Worm (Caenorhabditis elegans) whole organism, L4 larva: ENCODE measurements around the gene M110.10.
A peak's percentile ranks its signal among the peaks of the same experiment; 100 is the strongest.

Experiments
- D1046.2 ChIP-seq: fragments of 200-800 bp; sonication (Bioruptor generic); IDR thresholded peaks from 2 replicates; pipeline ENCODE4 v1.3.6; 2022; ENCODE audit warnings: missing genetic modification characterization, missing compliant biosample characterization
- F10B5.3 ChIP-seq: sonication (generic microtip); optimal IDR thresholded peaks from 2 replicates; lab custom pipeline; 2016; ENCODE audit warnings: mild to moderate bottlenecking, missing genetic modification characterization, missing compliant biosample characterization
- F44E2.7 ChIP-seq: fragments of 200-800 bp; sonication (Bioruptor generic); IDR thresholded peaks from 2 replicates; pipeline ENCODE4 v2.1.2; 2022; ENCODE audit warnings: missing genetic modification characterization, missing compliant biosample characterization
- F49E8.2 ChIP-seq: sonication (generic microtip); optimal IDR thresholded peaks from 2 replicates; lab custom pipeline; 2016; ENCODE audit warnings: missing compliant biosample characterization, mild to moderate bottlenecking, missing genetic modification characterization, borderline replicate concordance
- T20F7.1 ChIP-seq: fragments of 200-800 bp; sonication (Bioruptor generic); optimal IDR thresholded peaks from 2 replicates; lab custom pipeline; 2018; ENCODE audit warnings: mild to moderate bottlenecking, missing genetic modification characterization, missing compliant biosample characterization
- ZK337.2 ChIP-seq: fragments of 200-800 bp; sonication (Bioruptor generic); IDR thresholded peaks from 2 replicates; pipeline ENCODE4 v1.3.6; 2022; ENCODE audit warnings: missing genetic modification reagents, missing genetic modification characterization, missing compliant biosample characterization
- aly-2 ChIP-seq: sonication (generic microtip); optimal IDR thresholded peaks from 2 replicates; lab custom pipeline; 2018; ENCODE audit warnings: missing biosample characterization, missing genetic modification characterization
- ama-1 ChIP-seq: fragments of 150-350 bp; optimal IDR thresholded peaks from 2 replicates; lab custom pipeline; 2014; ENCODE audit warnings: inconsistent platforms, mixed read lengths
- arid-1 ChIP-seq: fragments of 200-800 bp; sonication (Bioruptor generic); conservative IDR thresholded peaks from 2 replicates; pipeline ENCODE4 v1.3.6; 2022; ENCODE audit warnings: missing genetic modification reagents, missing genetic modification characterization, missing compliant biosample characterization
- attf-4 ChIP-seq: sonication (generic microtip); optimal IDR thresholded peaks from 3 replicates; lab custom pipeline; 2017; ENCODE audit warnings: missing biosample characterization, missing genetic modification characterization
- ceh-20 ChIP-seq: fragments of 200-800 bp; sonication (Bioruptor generic); IDR thresholded peaks from 2 replicates; pipeline ENCODE4 v1.3.6; 2022; ENCODE audit warnings: missing genetic modification reagents, missing genetic modification characterization, missing compliant biosample characterization
- ceh-32 ChIP-seq: sonication (generic microtip); optimal IDR thresholded peaks from 2 replicates; lab custom pipeline; 2016; ENCODE audit warnings: mild to moderate bottlenecking, missing genetic modification characterization, missing compliant biosample characterization; ENCODE audit not compliant: poor library complexity
- ceh-62 ChIP-seq: sonication (generic microtip); optimal IDR thresholded peaks from 2 replicates; lab custom pipeline; 2017; ENCODE audit warnings: missing biosample characterization, missing genetic modification characterization
- cey-2 ChIP-seq: sonication (generic microtip); optimal IDR thresholded peaks from 3 replicates; lab custom pipeline; 2017; ENCODE audit warnings: missing genetic modification characterization, mild to moderate bottlenecking, missing compliant biosample characterization, antibody characterized with exemption, borderline replicate concordance; ENCODE audit not compliant: insufficient read depth
- ctbp-1 ChIP-seq: fragments of 200-800 bp; sonication (Bioruptor generic); IDR thresholded peaks from 2 replicates; pipeline ENCODE4 v1.3.6; 2022; ENCODE audit warnings: missing genetic modification reagents, missing genetic modification characterization, missing compliant biosample characterization
- daf-16 ChIP-seq, 3 experiments: sonication (generic microtip); optimal IDR thresholded peaks; 2 replicates each; lab custom pipeline; 2016 to 2017; ENCODE audit warnings: missing genetic modification characterization in 3 of 3, missing genetic modification reagents in 3 of 3, mild to moderate bottlenecking in 2 of 3, missing compliant biosample characterization in 2 of 3, missing biosample characterization in 1 of 3, moderate library complexity in 1 of 3
- daf-19 ChIP-seq: fragments of 200-800 bp; sonication (Bioruptor generic); conservative IDR thresholded peaks from 2 replicates; pipeline ENCODE4 v1.3.6; 2022; ENCODE audit warnings: missing genetic modification characterization, missing compliant biosample characterization
- daf-8 ChIP-seq: fragments of 200-800 bp; sonication (Bioruptor generic); IDR thresholded peaks from 2 replicates; pipeline ENCODE4 v1.3.6; 2022; ENCODE audit warnings: missing genetic modification characterization, missing compliant biosample characterization
- dmd-6 ChIP-seq: fragments of 200-800 bp; sonication (Bioruptor generic); IDR thresholded peaks from 2 replicates; pipeline ENCODE4 v1.3.6; 2022; ENCODE audit warnings: missing genetic modification reagents, missing genetic modification characterization, missing compliant biosample characterization
- dmd-8 ChIP-seq: fragments of 200-800 bp; sonication (Bioruptor generic); IDR thresholded peaks from 2 replicates; pipeline ENCODE4 v1.3.6; 2022; ENCODE audit warnings: missing genetic modification characterization, missing compliant biosample characterization
- dmd-9 ChIP-seq: fragments of 200-800 bp; sonication (Bioruptor generic); IDR thresholded peaks from 2 replicates; pipeline ENCODE4 v1.3.6; 2022; ENCODE audit warnings: missing genetic modification reagents, missing genetic modification characterization, missing compliant biosample characterization
- dpl-1 ChIP-seq: fragments of 150-350 bp; optimal IDR thresholded peaks from 2 replicates; lab custom pipeline; 2014; ENCODE audit warnings: missing biosample characterization, missing genetic modification reagents, missing genetic modification characterization
- duxl-1 ChIP-seq: sonication (generic microtip); optimal IDR thresholded peaks from 2 replicates; lab custom pipeline; 2016; ENCODE audit warnings: mild to moderate bottlenecking, missing genetic modification characterization, moderate library complexity, missing compliant biosample characterization; ENCODE audit not compliant: poor library complexity
- egl-43 ChIP-seq: fragments of 200-800 bp; sonication (Bioruptor generic); IDR thresholded peaks from 2 replicates; pipeline ENCODE4 v1.3.6; 2022; ENCODE audit warnings: missing genetic modification reagents, missing genetic modification characterization, missing compliant biosample characterization
- gei-8 ChIP-seq: fragments of 200-800 bp; sonication (Bioruptor generic); optimal IDR thresholded peaks from 2 replicates; lab custom pipeline; 2018; ENCODE audit warnings: mild to moderate bottlenecking, missing genetic modification characterization, missing compliant biosample characterization
- hif-1 ChIP-seq, 2 experiments: sonication (generic microtip); optimal IDR thresholded peaks; 2 replicates each; lab custom pipeline; 2016 to 2017; ENCODE audit warnings: missing compliant biosample characterization in 2 of 2, missing genetic modification characterization in 2 of 2, missing genetic modification reagents in 2 of 2, missing genotype in 2 of 2, mild to moderate bottlenecking in 1 of 2
- hlh-11 ChIP-seq: fragments of 200-800 bp; sonication (Bioruptor generic); optimal IDR thresholded peaks from 2 replicates; lab custom pipeline; 2018; ENCODE audit warnings: mild to moderate bottlenecking, missing genetic modification characterization, missing compliant biosample characterization
- jun-1 ChIP-seq: fragments of 150-350 bp; optimal IDR thresholded peaks from 2 replicates; lab custom pipeline; 2014; ENCODE audit warnings: missing biosample characterization, missing genetic modification reagents, missing genetic modification characterization
- lin-1 ChIP-seq: fragments of 200-800 bp; sonication (Bioruptor generic); IDR thresholded peaks from 2 replicates; pipeline ENCODE4 v1.3.6; 2022; ENCODE audit warnings: missing genetic modification reagents, missing genetic modification characterization, missing compliant biosample characterization
- lin-15B ChIP-seq: fragments of 150-350 bp; sonication (generic microtip); optimal IDR thresholded peaks from 3 replicates; lab custom pipeline; 2014; ENCODE audit warnings: missing biosample characterization, missing genetic modification characterization
- madf-9 ChIP-seq: fragments of 200-800 bp; sonication (Bioruptor generic); conservative IDR thresholded peaks from 2 replicates; pipeline ENCODE4 v1.3.6; 2022; ENCODE audit warnings: missing genetic modification reagents, missing genetic modification characterization, missing compliant biosample characterization
- mdt-29 ChIP-seq: fragments of 200-800 bp; sonication (Bioruptor generic); IDR thresholded peaks from 2 replicates; pipeline ENCODE4 v1.3.6; 2022; ENCODE audit warnings: missing genetic modification reagents, missing genetic modification characterization, missing compliant biosample characterization
- mep-1 ChIP-seq: fragments of 150-350 bp; sonication (generic microtip); optimal IDR thresholded peaks from 3 replicates; lab custom pipeline; 2014; ENCODE audit warnings: missing biosample characterization, missing genetic modification characterization
- mxl-3 ChIP-seq: fragments of 200-800 bp; sonication (Bioruptor generic); optimal IDR thresholded peaks from 2 replicates; lab custom pipeline; 2018; ENCODE audit warnings: mild to moderate bottlenecking, missing genetic modification characterization, missing compliant biosample characterization
- nhr-10 ChIP-seq: fragments of 150-350 bp; optimal IDR thresholded peaks from 2 replicates; lab custom pipeline; 2014; ENCODE audit warnings: missing biosample characterization, missing genetic modification characterization
- nhr-102 ChIP-seq: sonication (generic microtip); optimal IDR thresholded peaks from 2 replicates; lab custom pipeline; 2016; ENCODE audit warnings: mild to moderate bottlenecking, missing genetic modification characterization, moderate library complexity, missing compliant biosample characterization
- nhr-111 ChIP-seq: fragments of 200-800 bp; sonication (Bioruptor generic); optimal IDR thresholded peaks from 2 replicates; lab custom pipeline; 2018; ENCODE audit warnings: mild to moderate bottlenecking, missing genetic modification characterization, missing compliant biosample characterization
- nhr-25 ChIP-seq: sonication (generic microtip); optimal IDR thresholded peaks from 2 replicates; lab custom pipeline; 2017; ENCODE audit warnings: missing genetic modification characterization, mild to moderate bottlenecking, missing compliant biosample characterization, antibody characterized with exemption, moderate library complexity, borderline replicate concordance; ENCODE audit not compliant: insufficient read depth
- nhr-28 ChIP-seq: fragments of 150-350 bp; optimal IDR thresholded peaks from 2 replicates; lab custom pipeline; 2014; ENCODE audit warnings: missing biosample characterization, missing genetic modification characterization
- nhr-6 ChIP-seq: fragments of 150-350 bp; optimal IDR thresholded peaks from 2 replicates; lab custom pipeline; 2014; ENCODE audit warnings: missing biosample characterization, missing genetic modification characterization
- nhr-77 ChIP-seq: fragments of 150-350 bp; optimal IDR thresholded peaks from 2 replicates; lab custom pipeline; 2014; ENCODE audit warnings: missing biosample characterization, missing genetic modification characterization
- saeg-2 ChIP-seq: fragments of 200-800 bp; sonication (Bioruptor generic); IDR thresholded peaks from 2 replicates; pipeline ENCODE4 v1.3.6; 2022; ENCODE audit warnings: missing genetic modification reagents, missing genetic modification characterization, missing compliant biosample characterization
- snpc-4 ChIP-seq: fragments of 150-350 bp; optimal IDR thresholded peaks from 2 replicates; lab custom pipeline; 2014; ENCODE audit warnings: missing biosample characterization, missing genetic modification characterization
- spr-1 ChIP-seq: sonication (generic microtip); optimal IDR thresholded peaks from 2 replicates; lab custom pipeline; 2016; ENCODE audit warnings: mild to moderate bottlenecking, missing genetic modification characterization, missing compliant biosample characterization
- tag-97 ChIP-seq: fragments of 200-800 bp; sonication (Bioruptor generic); IDR thresholded peaks from 2 replicates; pipeline ENCODE4 v1.3.6; 2022; ENCODE audit warnings: missing genetic modification characterization, missing compliant biosample characterization
- tra-1 ChIP-seq: fragments of 200-800 bp; sonication (Bioruptor generic); IDR thresholded peaks from 2 replicates; pipeline ENCODE4 v1.3.6; 2022; ENCODE audit warnings: missing genetic modification reagents, missing genetic modification characterization, missing compliant biosample characterization
- unc-130 ChIP-seq: sonication (generic microtip); optimal IDR thresholded peaks from 2 replicates; lab custom pipeline; 2016; ENCODE audit warnings: missing genetic modification reagents, missing genetic modification characterization, missing compliant biosample characterization
- unc-39 ChIP-seq: sonication (generic microtip); optimal IDR thresholded peaks from 2 replicates; lab custom pipeline; 2017; ENCODE audit warnings: missing biosample characterization, missing genetic modification characterization
- zfp-2 ChIP-seq: sonication (generic microtip); optimal IDR thresholded peaks from 2 replicates; lab custom pipeline; 2016; ENCODE audit warnings: mild to moderate bottlenecking, missing genetic modification characterization, missing compliant biosample characterization
- ztf-7 ChIP-seq: fragments of 150-350 bp; optimal IDR thresholded peaks from 2 replicates; lab custom pipeline; 2014; ENCODE audit warnings: missing biosample characterization, missing genetic modification characterization

M110.10 gene

DNA sequence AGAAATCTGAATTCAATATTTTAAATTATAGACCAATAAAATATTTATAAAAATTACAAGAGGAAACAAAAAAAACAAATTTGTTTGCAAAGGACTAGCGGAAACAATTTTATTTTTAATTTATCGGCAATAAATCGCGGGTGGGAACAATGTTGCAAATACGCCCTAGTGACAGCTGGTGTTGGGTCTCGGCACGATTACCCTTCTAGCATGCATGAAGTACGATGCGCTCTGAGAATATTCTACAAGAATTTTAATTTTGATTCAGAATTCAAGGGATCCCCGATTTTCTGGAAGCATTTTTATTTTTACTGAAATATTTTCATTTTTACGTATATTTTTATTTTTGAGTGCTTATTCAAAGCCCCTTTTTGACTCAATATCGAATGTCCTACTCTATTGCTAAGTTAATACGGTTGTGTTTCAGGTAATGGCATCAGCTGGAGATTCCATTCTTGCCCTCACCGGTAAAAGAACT, 29.2 kb downstream of the M110.10 start, which contains the start of the genes mig-5 and cct-1 (continued):
- TF ChIP-seq ama-1 (lab: Kevin White, UChicago) (no peak), nhr-6 (tag; lab: Kevin White, UChicago) (peak; percentile 98), nhr-102 (peak; percentile 96), duxl-1 (tag; lab: Kevin White, UChicago) (peak; percentile 92), ceh-32 (tag; lab: Kevin White, UChicago) (peak; percentile 53), ceh-20 (peak; percentile 92), ZK337.2 (no peak), madf-9 (no peak), gei-8 (no peak), mxl-3 (GFP tag; lab: Kevin White, UChicago) (peak; percentile 56), aly-2 (tag; lab: Kevin White, UChicago) (no peak), unc-130 (peak; percentile 65), nhr-111 (no peak), tra-1 (GFP tag; lab: Robert Waterston, UW) (peak; percentile 91), lin-1 (peak; percentile 85), T20F7.1 (peak; percentile 93), nhr-10 (tag; lab: Kevin White, UChicago) (peak; percentile 88), egl-43 (GFP tag; lab: Robert Waterston, UW) (peak; percentile 66), nhr-25 (tag; lab: Kevin White, UChicago) (peak; percentile 93), dmd-9 (GFP tag; lab: Robert Waterston, UW) (no peak), F44E2.7 (GFP tag; lab: Robert Waterston, UW) (no peak), snpc-4 (tag; lab: Kevin White, UChicago) (no peak), ceh-62 (tag; lab: Kevin White, UChicago) (no peak), D1046.2 (GFP tag; lab: Robert Waterston, UW) (no peak), unc-39 (tag; lab: Kevin White, UChicago) (no peak), mep-1 (tag; lab: Kevin White, UChicago) (peak; percentile 99), arid-1 (GFP tag; lab: Robert Waterston, UW) (peak; percentile 93), tag-97 (GFP tag; lab: Robert Waterston, UW) (no peak), daf-19 (GFP tag; lab: Robert Waterston, UW) (no peak), hlh-11 (tag; lab: Kevin White, UChicago) (peak; percentile 94), cey-2 (tag; lab: Kevin White, UChicago) (no peak), hif-1 (tag; optimal IDR thresholded peaks at IDR 0.05; lab: Kevin White, UChicago) (peak in 1 of 2 experiments; percentile 67), nhr-77 (tag; lab: Kevin White, UChicago) (peak; percentile 98), daf-16 (GFP tag; optimal IDR thresholded peaks at IDR 0.05; lab: Kevin White, UChicago) (peak; percentile 61 to 87), daf-16 (tag; optimal IDR thresholded peaks at IDR 0.05; lab: Kevin White, UChicago) (peak; percentile 84), dmd-6 (GFP tag; lab: Robert Waterston, UW) (peak; percentile 89), jun-1 (tag; lab: Kevin White, UChicago) (peak; percentile 86), ztf-7 (tag; lab: Kevin White, UChicago) (peak; percentile 87), dpl-1 (GFP tag; lab: Kevin White, UChicago) (peak; percentile 91), F49E8.2 (no peak), attf-4 (tag; lab: Kevin White, UChicago) (no peak), saeg-2 (GFP tag; lab: Robert Waterston, UW) (peak; percentile 76; the same call in 1 of the 2 replicates), F10B5.3 (tag; lab: Kevin White, UChicago) (peak; percentile 85), mdt-29 (peak; percentile 77), daf-8 (GFP tag; lab: Robert Waterston, UW) (no peak), spr-1 (peak; percentile 91), dmd-8 (no peak), lin-15B (tag; lab: Kevin White, UChicago) (peak; percentile 90), ctbp-1 (GFP tag; lab: Robert Waterston, UW) (peak; percentile 93), zfp-2 (tag; lab: Kevin White, UChicago) (peak; percentile 78), nhr-28 (tag; lab: Kevin White, UChicago) (peak; percentile 91)
